Worm (Caenorhabditis elegans) whole organism, late embryonic: ENCODE results near the gene C25F6.6.
A peak's percentile ranks its signal among the peaks of the same experiment; 100 is the strongest.

Experiments used
- C38D4.7 ChIP-seq: fragments of 200-800 bp; sonication (Bioruptor generic); optimal IDR thresholded peaks from 2 replicates; lab custom pipeline; 2018; ENCODE audit warnings: mild to moderate bottlenecking, missing genetic modification characterization, moderate library complexity, missing compliant biosample characterization
- F13H6.1 ChIP-seq: sonication (generic microtip); optimal IDR thresholded peaks from 2 replicates; lab custom pipeline; 2016; ENCODE audit warnings: missing genetic modification characterization, missing compliant biosample characterization
- K02D7.2 ChIP-seq: sonication (generic microtip); optimal IDR thresholded peaks from 2 replicates; lab custom pipeline; 2017; ENCODE audit warnings: mild to moderate bottlenecking, missing genetic modification characterization, missing compliant biosample characterization
- T23F11.4 ChIP-seq: fragments of 200-800 bp; sonication (Bioruptor generic); optimal IDR thresholded peaks from 2 replicates; lab custom pipeline; 2018; ENCODE audit warnings: mild to moderate bottlenecking, missing genetic modification characterization, missing compliant biosample characterization
- Y22D7AL.16 ChIP-seq: sonication (generic microtip); optimal IDR thresholded peaks from 2 replicates; lab custom pipeline; 2016; ENCODE audit warnings: missing genetic modification characterization, missing compliant biosample characterization
- ahr-1 ChIP-seq: sonication (generic microtip); optimal IDR thresholded peaks from 2 replicates; lab custom pipeline; 2016; ENCODE audit warnings: missing genetic modification characterization, missing compliant biosample characterization
- ceh-18 ChIP-seq: sonication (generic microtip); optimal IDR thresholded peaks from 2 replicates; lab custom pipeline; 2016; ENCODE audit warnings: missing genetic modification characterization, missing compliant biosample characterization
- ceh-30 ChIP-seq: fragments of 150-350 bp; optimal IDR thresholded peaks from 2 replicates; lab custom pipeline; 2014; ENCODE audit warnings: missing biosample characterization, missing genetic modification characterization
- ceh-6 ChIP-seq: fragments of 200-800 bp; sonication (Bioruptor generic); optimal IDR thresholded peaks from 2 replicates; lab custom pipeline; 2018; ENCODE audit warnings: mild to moderate bottlenecking, missing genetic modification characterization, missing compliant biosample characterization
- dve-1 ChIP-seq: sonication (generic microtip); optimal IDR thresholded peaks from 2 replicates; lab custom pipeline; 2017; ENCODE audit warnings: antibody characterized with exemption, mild to moderate bottlenecking, missing genetic modification characterization, missing compliant biosample characterization
- elt-2 ChIP-seq: sonication (generic microtip); optimal IDR thresholded peaks from 2 replicates; lab custom pipeline; 2016; ENCODE audit warnings: missing genetic modification reagents, missing genetic modification characterization, missing compliant biosample characterization
- fax-1 ChIP-seq: sonication (generic microtip); optimal IDR thresholded peaks from 2 replicates; lab custom pipeline; 2016; ENCODE audit warnings: missing genotype, missing genetic modification characterization, missing compliant biosample characterization
- hlh-30 ChIP-seq: sonication (generic microtip); optimal IDR thresholded peaks from 2 replicates; lab custom pipeline; 2017; ENCODE audit warnings: antibody characterized with exemption, missing genetic modification characterization, missing compliant biosample characterization; ENCODE audit not compliant: insufficient read depth
- hlh-6 ChIP-seq: sonication (generic microtip); optimal IDR thresholded peaks from 2 replicates; lab custom pipeline; 2016; ENCODE audit warnings: missing genotype, missing genetic modification characterization, missing compliant biosample characterization
- lin-11 ChIP-seq: fragments of 200-800 bp; sonication (Bioruptor generic); optimal IDR thresholded peaks from 2 replicates; lab custom pipeline; 2018; ENCODE audit warnings: mild to moderate bottlenecking, missing genetic modification characterization, missing compliant biosample characterization
- madf-2 ChIP-seq: sonication (generic microtip); optimal IDR thresholded peaks from 2 replicates; lab custom pipeline; 2017; ENCODE audit warnings: missing genetic modification characterization, missing compliant biosample characterization
- mec-3 ChIP-seq: sonication (generic microtip); optimal IDR thresholded peaks from 2 replicates; lab custom pipeline; 2016; ENCODE audit warnings: borderline replicate concordance, missing genetic modification characterization, missing compliant biosample characterization
- nfya-1 ChIP-seq: sonication (generic microtip); optimal IDR thresholded peaks from 2 replicates; lab custom pipeline; 2017; ENCODE audit warnings: missing genetic modification characterization, mild to moderate bottlenecking, missing compliant biosample characterization, antibody characterized with exemption, moderate library complexity
- nhr-232 ChIP-seq: sonication (generic microtip); optimal IDR thresholded peaks from 2 replicates; lab custom pipeline; 2016; ENCODE audit warnings: missing genetic modification characterization, missing compliant biosample characterization
- pag-3 ChIP-seq: sonication (generic microtip); optimal IDR thresholded peaks from 2 replicates; lab custom pipeline; 2016; ENCODE audit warnings: missing compliant biosample characterization, missing genetic modification characterization, borderline replicate concordance
- ref-2 ChIP-seq: sonication (generic microtip); optimal IDR thresholded peaks from 2 replicates; lab custom pipeline; 2016; ENCODE audit warnings: missing genetic modification characterization, missing compliant biosample characterization
- rnt-1 ChIP-seq: sonication (generic microtip); optimal IDR thresholded peaks from 2 replicates; lab custom pipeline; 2016; ENCODE audit warnings: missing genetic modification characterization, missing compliant biosample characterization
- sox-4 ChIP-seq: sonication (generic microtip); optimal IDR thresholded peaks from 2 replicates; lab custom pipeline; 2017; ENCODE audit warnings: mild to moderate bottlenecking, missing genetic modification characterization, inconsistent platforms, missing compliant biosample characterization
- tbx-7 ChIP-seq: sonication (generic microtip); optimal IDR thresholded peaks from 2 replicates; lab custom pipeline; 2016; ENCODE audit warnings: missing genotype, missing genetic modification characterization, missing compliant biosample characterization
- ttx-3 ChIP-seq: sonication (generic microtip); optimal IDR thresholded peaks from 2 replicates; lab custom pipeline; 2016; ENCODE audit warnings: missing genetic modification reagents, missing genetic modification characterization, missing compliant biosample characterization
- unc-55 ChIP-seq: sonication (generic microtip); optimal IDR thresholded peaks from 2 replicates; lab custom pipeline; 2017; ENCODE audit warnings: missing biosample characterization, missing genetic modification reagents, missing genetic modification characterization
- unc-86 ChIP-seq: sonication (generic microtip); optimal IDR thresholded peaks from 2 replicates; lab custom pipeline; 2016; ENCODE audit warnings: missing genetic modification characterization, missing compliant biosample characterization

The C25F6.6 gene

DNA sequence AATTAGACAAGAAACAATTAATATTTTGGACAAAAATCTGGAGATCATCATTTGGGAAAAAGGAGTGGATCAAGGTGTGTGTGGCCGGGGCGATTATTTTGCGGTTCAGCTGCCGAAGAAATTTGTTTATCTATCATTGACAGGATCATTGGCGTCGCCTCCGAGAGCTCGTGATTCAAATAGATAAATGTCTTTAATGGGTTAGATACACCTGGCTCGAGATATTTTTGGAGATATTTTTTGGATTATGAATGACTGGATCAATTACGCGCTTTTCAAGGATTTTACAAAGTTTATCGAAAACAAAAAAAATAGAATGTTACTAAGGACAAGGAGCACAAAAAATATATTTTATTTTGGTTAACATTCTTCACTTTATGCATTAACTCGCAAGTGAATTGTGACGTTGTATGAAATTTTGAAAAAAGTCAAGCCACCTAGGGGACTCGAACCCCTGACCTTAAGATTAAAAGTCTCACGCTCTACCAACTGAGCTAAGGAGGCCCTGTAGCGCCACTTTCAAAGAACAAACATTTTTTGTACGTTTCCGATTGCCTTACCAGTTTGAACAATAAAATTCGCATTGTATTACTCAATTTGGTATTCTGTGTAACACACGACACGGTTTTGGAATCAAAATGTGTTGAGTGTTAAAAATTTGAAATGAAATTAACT lies at the start of gene C25F6.6:
Gene C25F6.6 (minus strand): TSS at position 51 of the 675 bp plus-strand sequence.
- TF ChIP-seq F13H6.1 (no peak), nhr-232 (tag; lab: Kevin White, UChicago) (no peak), unc-55 (GFP tag; lab: Kevin White, UChicago) (no peak), mec-3 (tag; lab: Kevin White, UChicago) (no peak), T23F11.4 (GFP tag; lab: Kevin White, UChicago) (no peak), Y22D7AL.16 (tag; lab: Kevin White, UChicago) (no peak)
- TF ChIP-seq, all 69 proteins: peak for 0

DNA sequence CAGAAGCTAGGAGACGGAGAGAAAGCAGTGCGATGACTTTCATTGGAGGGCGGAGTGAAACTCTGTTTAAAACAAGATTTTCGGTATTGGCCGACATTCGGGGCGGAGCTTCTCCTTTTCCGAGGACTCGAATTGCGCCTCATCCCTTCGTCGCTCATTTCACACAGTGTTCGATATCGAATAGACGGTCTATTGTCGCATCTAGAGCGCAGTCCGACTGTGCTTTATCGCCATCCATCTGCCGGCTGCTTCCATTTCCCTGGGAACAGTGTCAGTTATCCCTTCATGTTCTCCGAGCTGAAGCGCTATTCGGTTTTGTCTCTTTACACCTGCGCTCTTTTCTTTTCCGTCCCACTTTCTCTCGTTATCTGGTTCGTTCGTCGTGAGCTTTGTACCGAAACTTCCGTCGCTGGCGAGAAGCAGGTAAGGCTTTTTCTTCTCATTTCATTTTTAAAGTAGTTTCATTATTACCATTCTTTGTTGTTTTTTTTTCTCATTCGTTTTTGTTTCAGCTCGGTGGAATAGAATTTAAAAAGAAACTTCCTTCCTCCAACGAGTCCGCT lies 42.3 kb upstream of the C25F6.6 start, which contains the start of the genes bus-8A and bus-8B:
Gene bus-8A (plus strand): TSS at position 96 of the 563 bp plus-strand sequence.
Gene bus-8B (plus strand): TSS at position 513 of the 563 bp plus-strand sequence.
- no peak for TF ChIP-seq ref-2
- TF ChIP-seq fax-1 (tag; lab: Kevin White, UChicago) = no peak
- no peak for TF ChIP-seq hlh-6 (tag; lab: Kevin White, UChicago)

DNA sequence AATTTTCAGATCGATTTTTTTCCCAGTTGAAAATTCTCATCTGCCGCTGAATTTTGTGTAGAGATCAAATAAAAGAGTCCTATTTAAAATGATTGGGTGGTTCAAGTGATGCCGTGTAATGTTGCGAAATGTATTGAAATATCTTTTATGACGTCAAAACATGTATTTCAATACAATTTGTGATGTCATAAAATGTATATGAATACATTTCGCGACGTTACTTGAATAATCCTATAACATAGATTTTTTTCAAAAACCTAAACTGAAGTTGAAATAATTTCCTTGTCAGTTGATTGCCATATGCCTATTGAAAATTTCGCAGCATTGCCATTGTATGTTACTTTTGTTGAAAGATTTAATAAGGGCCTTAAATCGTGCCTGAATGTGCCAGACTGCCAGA lies 38.9 kb upstream of the C25F6.6 start, which contains the start of gene F55D1.1:
Gene F55D1.1 (plus strand): TSS at position 301 of the 400 bp plus-strand sequence.
- TF ChIP-seq ceh-30 (tag; lab: Kevin White, UChicago) (no peak), unc-86 (tag; lab: Kevin White, UChicago) (no peak), pag-3 (tag; lab: Kevin White, UChicago) (no peak), elt-2 (tag; lab: Kevin White, UChicago) (no peak), ahr-1 (no peak), ttx-3 (tag; lab: Kevin White, UChicago) (no peak)

DNA sequence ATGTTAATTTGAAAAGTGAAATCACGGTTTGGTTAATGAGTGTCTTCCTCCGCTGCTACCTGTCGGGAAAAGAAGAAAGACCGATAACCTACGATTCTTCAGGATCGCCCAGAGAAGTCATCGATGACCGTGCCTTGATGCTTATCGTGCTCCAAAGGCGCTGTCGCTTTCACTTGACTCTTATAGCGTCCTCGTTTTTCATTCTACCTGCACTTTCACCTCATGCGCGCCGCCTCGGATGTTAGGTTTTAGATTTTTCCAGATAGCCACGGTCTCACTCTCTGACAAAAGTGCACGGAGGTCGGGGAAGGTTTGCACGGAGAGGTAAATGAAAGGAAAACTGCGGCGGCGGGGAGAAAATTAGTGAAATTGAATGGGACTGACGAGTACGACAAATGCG lies 38.2 kb upstream of the C25F6.6 start:
- TF ChIP-seq ahr-1 (no peak), hlh-30 (tag; lab: Kevin White, UChicago) (no peak), K02D7.2 (no peak), hlh-6 (tag; lab: Kevin White, UChicago) (no peak), sox-4 (no peak), rnt-1 (no peak), dve-1 (tag; lab: Kevin White, UChicago) (no peak), mec-3 (tag; lab: Kevin White, UChicago) (no peak), nfya-1 (tag; lab: Kevin White, UChicago) (no peak), ceh-18 (tag; lab: Kevin White, UChicago) (no peak), lin-11 (no peak), madf-2 (no peak), ref-2 (no peak)

DNA sequence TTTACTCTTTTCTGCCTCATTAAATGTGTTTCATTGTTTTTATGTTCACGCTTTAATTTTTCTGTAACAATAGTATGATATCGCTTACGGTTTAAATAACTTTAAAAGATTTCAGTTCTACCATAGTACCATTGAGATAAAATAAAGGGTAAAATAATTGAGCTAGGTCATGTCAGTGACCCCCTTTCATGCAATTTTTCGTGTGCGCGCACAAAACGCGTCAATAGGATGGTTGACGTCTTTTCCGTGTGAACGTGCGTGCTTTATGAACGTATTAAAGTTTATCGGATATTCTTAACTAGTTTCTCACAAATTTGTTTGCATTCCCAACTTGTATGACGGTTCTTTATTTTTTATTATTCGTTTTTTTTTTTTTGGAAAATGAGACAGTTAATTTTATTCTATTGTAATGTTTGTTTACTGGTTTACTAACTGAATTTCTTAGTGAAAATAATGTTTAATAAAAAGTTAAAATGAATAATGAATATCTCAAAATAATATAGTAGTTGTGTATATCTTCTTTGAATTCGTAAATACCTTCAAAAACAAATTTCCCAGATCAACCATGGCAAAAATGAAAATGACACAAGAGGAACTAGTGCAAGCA lies 35.4 kb upstream of the C25F6.6 start, which contains the start of gene C25F6.1:
Gene C25F6.1 (plus strand): TSS at position 557 of the 607 bp plus-strand sequence.
- TF ChIP-seq nhr-232 (tag; lab: Kevin White, UChicago) (no peak), nfya-1 (tag; lab: Kevin White, UChicago) (no peak), F13H6.1 (no peak), tbx-7 (tag; lab: Kevin White, UChicago) (no peak)

DNA sequence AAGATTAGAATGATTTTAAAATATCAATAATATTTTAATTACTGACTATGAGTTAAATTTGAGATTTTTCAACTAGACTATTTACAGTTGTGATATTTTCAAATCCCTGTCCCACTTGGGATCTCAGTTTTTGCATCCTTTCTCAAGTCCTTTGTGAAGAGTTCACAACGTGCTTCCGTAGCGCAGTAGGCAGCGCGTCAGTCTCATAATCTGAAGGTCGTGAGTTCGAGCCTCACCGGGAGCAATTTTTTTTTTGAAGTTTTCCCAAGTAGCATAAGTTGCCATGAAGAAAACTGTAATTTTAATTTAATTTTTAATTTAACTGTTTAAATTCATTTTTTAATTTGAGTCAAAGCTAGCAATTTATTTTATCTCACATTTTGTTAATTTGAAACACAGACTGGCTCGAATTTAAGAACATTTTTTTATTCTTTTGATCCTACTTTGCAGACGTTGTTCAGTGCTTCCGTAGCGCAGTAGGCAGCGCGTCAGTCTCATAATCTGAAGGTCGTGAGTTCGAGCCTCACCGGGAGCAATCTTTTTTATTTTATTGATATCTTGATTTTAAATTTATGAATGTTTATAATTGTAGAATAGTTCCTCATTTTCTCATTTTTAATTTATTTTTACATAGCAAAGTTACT lies 34.8 kb upstream of the C25F6.6 start:
- peak; percentile 11 for TF ChIP-seq C38D4.7 (GFP tag; lab: Kevin White, UChicago)
- no peak for TF ChIP-seq ceh-6 (GFP tag; lab: Kevin White, UChicago)
